Worm (Caenorhabditis elegans) whole organism, L1 larva: Measurements from ENCODE around the gene fbxb-88.
A peak's percentile ranks its signal among the peaks of the same experiment; 100 is the strongest.

Experiments used
- C04F5.9 ChIP-seq: sonication (generic microtip); optimal IDR thresholded peaks from 2 replicates; lab custom pipeline; 2016; ENCODE audit warnings: missing genetic modification characterization, missing compliant biosample characterization
- C16A3.4 ChIP-seq: fragments of 150-350 bp; optimal IDR thresholded peaks from 2 replicates; lab custom pipeline; 2014; ENCODE audit warnings: missing biosample characterization, missing genetic modification characterization
- F16B12.6 ChIP-seq: fragments of 150-350 bp; optimal IDR thresholded peaks from 2 replicates; lab custom pipeline; 2014; ENCODE audit warnings: missing biosample characterization, missing genetic modification characterization
- aha-1 ChIP-seq: fragments of 150-350 bp; optimal IDR thresholded peaks from 2 replicates; lab custom pipeline; 2014; ENCODE audit warnings: missing biosample characterization, missing genetic modification characterization
- alr-1 ChIP-seq: fragments of 200-800 bp; sonication (Bioruptor generic); optimal IDR thresholded peaks from 2 replicates; lab custom pipeline; 2018; ENCODE audit warnings: borderline replicate concordance, mild to moderate bottlenecking, missing genetic modification characterization, missing compliant biosample characterization
- ama-1 ChIP-seq: fragments of 150-350 bp; optimal IDR thresholded peaks from 2 replicates; lab custom pipeline; 2014
- blmp-1 ChIP-seq: fragments of 150-350 bp; optimal IDR thresholded peaks from 2 replicates; lab custom pipeline; 2014; ENCODE audit warnings: missing biosample characterization, missing genetic modification characterization
- ceh-82 ChIP-seq, 3 experiments: fragments of 150-350 bp in 1 of 3; sonication (generic microtip) in 2 of 3; optimal IDR thresholded peaks; 2 replicates each; lab custom pipeline; 2014 to 2017; ENCODE audit warnings: missing biosample characterization in 3 of 3, missing genetic modification characterization in 3 of 3
- ceh-90 ChIP-seq: sonication (generic microtip); optimal IDR thresholded peaks from 2 replicates; lab custom pipeline; 2016; ENCODE audit warnings: missing genetic modification characterization, missing compliant biosample characterization
- dpl-1 ChIP-seq, 3 experiments: fragments of 150-350 bp in 2 of 3; sonication (generic microtip) in 1 of 3; optimal IDR thresholded peaks; 2 replicates each; lab custom pipeline; 2014 to 2017; ENCODE audit warnings: missing biosample characterization in 3 of 3, missing genetic modification characterization in 3 of 3, missing genetic modification reagents in 3 of 3
- dsc-1 ChIP-seq: sonication (generic microtip); optimal IDR thresholded peaks from 2 replicates; lab custom pipeline; 2016; ENCODE audit warnings: mild to moderate bottlenecking, missing genetic modification characterization, missing compliant biosample characterization
- efl-1 ChIP-seq, 4 experiments: fragments of 150-350 bp; optimal IDR thresholded peaks in 3 of 4; peaks in 1 of 4; 1 replicate in 1 of 4; 2 replicates in 3 of 4; lab custom pipeline; 2014; ENCODE audit warnings: missing biosample characterization in 2 of 4, missing genetic modification characterization in 2 of 4, missing genetic modification reagents in 2 of 4
- elt-2 ChIP-seq: sonication (generic microtip); optimal IDR thresholded peaks from 2 replicates; lab custom pipeline; 2016; ENCODE audit warnings: missing genetic modification characterization, mild to moderate bottlenecking, inconsistent platforms, missing compliant biosample characterization, missing genetic modification reagents
- elt-3 ChIP-seq, 6 experiments: fragments of 150-350 bp in 1 of 6; sonication (generic microtip); optimal IDR thresholded peaks; 2 replicates each; lab custom pipeline; 2017 to 2018; ENCODE audit warnings: missing biosample characterization in 6 of 6, missing genetic modification characterization in 6 of 6, inconsistent platforms in 1 of 6
- ets-5 ChIP-seq: fragments of 200-800 bp; sonication (Bioruptor generic); IDR thresholded peaks from 2 replicates; pipeline ENCODE4 v1.3.6; 2022; ENCODE audit warnings: missing genetic modification characterization, missing compliant biosample characterization
- hlh-4 ChIP-seq: sonication (generic microtip); optimal IDR thresholded peaks from 2 replicates; lab custom pipeline; 2016; ENCODE audit warnings: mild to moderate bottlenecking, missing genetic modification characterization, missing compliant biosample characterization
- irx-1 ChIP-seq: sonication (generic microtip); optimal IDR thresholded peaks from 2 replicates; lab custom pipeline; 2016; ENCODE audit warnings: missing genetic modification characterization, missing compliant biosample characterization
- isw-1 ChIP-seq: fragments of 200-800 bp; sonication (Bioruptor generic); IDR thresholded peaks from 2 replicates; pipeline ENCODE4 v1.3.6; 2022; ENCODE audit warnings: missing genetic modification characterization, missing compliant biosample characterization
- lin-14 ChIP-seq: fragments of 200-800 bp; sonication (Bioruptor generic); optimal IDR thresholded peaks from 2 replicates; lab custom pipeline; 2018; ENCODE audit warnings: mild to moderate bottlenecking, missing genetic modification characterization, moderate library complexity, missing compliant biosample characterization
- lin-15B ChIP-seq: fragments of 150-350 bp; sonication (generic microtip); optimal IDR thresholded peaks from 3 replicates; lab custom pipeline; 2014; ENCODE audit warnings: missing biosample characterization, missing genetic modification characterization
- lin-35 ChIP-seq, 2 experiments: fragments of 150-350 bp; optimal IDR thresholded peaks; 2 replicates each; lab custom pipeline; 2014; ENCODE audit warnings: missing biosample characterization in 2 of 2, missing genetic modification characterization in 2 of 2, missing genetic modification reagents in 2 of 2
- lin-39 ChIP-seq: fragments of 150-350 bp; optimal IDR thresholded peaks from 2 replicates; lab custom pipeline; 2014; ENCODE audit warnings: missing biosample characterization, missing genetic modification reagents, missing genetic modification characterization
- lir-3 ChIP-seq: sonication (generic microtip); optimal IDR thresholded peaks from 2 replicates; lab custom pipeline; 2016; ENCODE audit warnings: mild to moderate bottlenecking, missing genetic modification characterization, moderate library complexity, missing compliant biosample characterization; ENCODE audit not compliant: poor library complexity
- lsy-2 ChIP-seq, 2 experiments: fragments of 150-350 bp; optimal IDR thresholded peaks; 2 replicates each; lab custom pipeline; 2014; ENCODE audit warnings: missing biosample characterization in 2 of 2, missing genetic modification characterization in 2 of 2
- mab-9 ChIP-seq: fragments of 200-800 bp; sonication (Bioruptor generic); IDR thresholded peaks from 2 replicates; pipeline ENCODE4 v1.3.6; 2022; ENCODE audit warnings: missing genetic modification reagents, missing genetic modification characterization, missing compliant biosample characterization
- mep-1 ChIP-seq: fragments of 150-350 bp; optimal IDR thresholded peaks from 2 replicates; lab custom pipeline; 2014; ENCODE audit warnings: missing biosample characterization, missing genetic modification characterization
- nhr-19 ChIP-seq: fragments of 200-800 bp; sonication (Bioruptor generic); conservative IDR thresholded peaks from 2 replicates; pipeline ENCODE4 v1.3.6; 2022; ENCODE audit warnings: missing genetic modification characterization, missing compliant biosample characterization
- nhr-20 ChIP-seq: sonication (generic microtip); optimal IDR thresholded peaks from 2 replicates; lab custom pipeline; 2016; ENCODE audit warnings: mild to moderate bottlenecking, missing genetic modification characterization, missing compliant biosample characterization
- nhr-47 ChIP-seq: sonication (generic microtip); optimal IDR thresholded peaks from 2 replicates; lab custom pipeline; 2016; ENCODE audit warnings: mild to moderate bottlenecking, missing genetic modification characterization, moderate library complexity, missing compliant biosample characterization
- nhr-85 ChIP-seq: sonication (generic microtip); peaks from one replicate; lab custom pipeline; 2016; ENCODE audit warnings: missing genetic modification characterization, inconsistent platforms, missing compliant biosample characterization
- nhr-90 ChIP-seq: sonication (generic microtip); optimal IDR thresholded peaks from 2 replicates; lab custom pipeline; 2016; ENCODE audit warnings: mild to moderate bottlenecking, missing genetic modification characterization, missing compliant biosample characterization; ENCODE audit not compliant: poor library complexity
- pag-3 ChIP-seq: sonication (generic microtip); optimal IDR thresholded peaks from 2 replicates; lab custom pipeline; 2017; ENCODE audit warnings: missing genetic modification characterization, mild to moderate bottlenecking, missing compliant biosample characterization, antibody characterized with exemption, borderline replicate concordance; ENCODE audit not compliant: insufficient read depth
- rnt-1 ChIP-seq: sonication (generic microtip); optimal IDR thresholded peaks from 2 replicates; lab custom pipeline; 2016; ENCODE audit warnings: mild to moderate bottlenecking, missing genetic modification characterization, moderate library complexity, missing compliant biosample characterization
- snpc-4 ChIP-seq: fragments of 150-350 bp; optimal IDR thresholded peaks from 2 replicates; lab custom pipeline; 2014; ENCODE audit warnings: missing biosample characterization, missing genetic modification characterization
- snu-23 ChIP-seq: sonication (generic microtip); optimal IDR thresholded peaks from 2 replicates; lab custom pipeline; 2016; ENCODE audit warnings: missing genetic modification characterization, missing compliant biosample characterization
- sox-4 ChIP-seq: sonication (generic microtip); optimal IDR thresholded peaks from 2 replicates; lab custom pipeline; 2016; ENCODE audit warnings: missing genetic modification characterization, missing compliant biosample characterization
- sup-37 ChIP-seq: fragments of 200-800 bp; sonication (Bioruptor generic); optimal IDR thresholded peaks from 2 replicates; lab custom pipeline; 2018; ENCODE audit warnings: mild to moderate bottlenecking, missing genetic modification characterization, missing compliant biosample characterization
- swsn-7 ChIP-seq: sonication (generic microtip); optimal IDR thresholded peaks from 2 replicates; lab custom pipeline; 2016; ENCODE audit warnings: missing genetic modification characterization, missing compliant biosample characterization
- tbx-2 ChIP-seq: sonication (generic microtip); optimal IDR thresholded peaks from 2 replicates; lab custom pipeline; 2016; ENCODE audit warnings: missing genetic modification characterization, missing compliant biosample characterization
- unc-130 ChIP-seq: fragments of 150-350 bp; optimal IDR thresholded peaks from 2 replicates; lab custom pipeline; 2017; ENCODE audit warnings: missing biosample characterization, missing genetic modification characterization, inconsistent platforms
- unc-86 ChIP-seq: sonication (generic microtip); optimal IDR thresholded peaks from 2 replicates; lab custom pipeline; 2016; ENCODE audit warnings: missing genetic modification characterization, missing compliant biosample characterization
- xbp-1 ChIP-seq: sonication (generic microtip); optimal IDR thresholded peaks from 2 replicates; lab custom pipeline; 2016; ENCODE audit warnings: missing genetic modification characterization, missing compliant biosample characterization
- ztf-11 ChIP-seq, 2 experiments: sonication (generic microtip); optimal IDR thresholded peaks; 2 replicates each; lab custom pipeline; 2016 to 2017; ENCODE audit warnings: missing genetic modification characterization in 2 of 2, missing biosample characterization in 1 of 2, missing compliant biosample characterization in 1 of 2

Gene fbxb-88

DNA sequence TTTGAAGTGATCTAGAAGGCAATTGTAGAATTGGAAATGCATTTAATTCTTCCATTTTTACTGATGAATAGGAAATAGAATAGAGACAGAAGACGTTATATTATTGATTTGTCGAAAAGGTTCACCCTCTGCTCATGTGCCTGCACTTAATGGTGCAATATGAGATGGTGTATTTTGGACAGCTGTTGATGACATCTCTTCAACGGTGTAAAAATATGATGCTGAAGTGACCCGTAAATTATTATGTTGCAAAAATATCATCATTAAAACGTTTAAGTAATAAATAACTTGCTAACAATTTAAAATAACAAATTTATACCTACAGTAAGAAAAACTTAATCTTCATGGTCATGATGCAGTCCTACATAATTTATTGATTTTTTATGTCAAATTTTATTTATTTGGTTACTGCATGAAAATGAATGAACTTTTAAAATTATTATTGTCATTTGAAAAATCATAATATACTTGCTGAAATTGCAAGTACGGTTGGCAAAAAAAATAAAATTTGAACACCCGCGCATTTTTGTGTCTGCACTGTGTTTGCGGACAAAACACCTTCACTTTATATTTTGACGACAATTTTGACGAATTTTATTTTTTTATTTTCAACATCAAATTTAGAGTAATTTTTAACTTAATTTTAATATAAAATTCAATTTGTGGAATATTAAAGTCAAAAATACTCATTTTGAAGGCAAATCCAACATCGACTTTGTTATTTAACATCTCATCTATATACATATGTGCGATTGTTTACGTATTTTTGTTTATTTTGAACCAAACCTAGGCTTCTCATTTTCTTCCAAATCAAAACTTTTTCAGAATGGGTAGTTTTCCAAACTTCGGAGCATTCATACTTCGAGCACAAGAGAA lies at the start of gene fbxb-88, which contains the start of gene tbck-1:
Gene fbxb-88 (minus strand): TSS at position 151 of the 876 bp plus-strand sequence.
Gene tbck-1 (plus strand): TSS at position 826 of the 876 bp plus-strand sequence.
- peak; percentile 95 to 98 (median 97) for TF ChIP-seq dpl-1 (GFP tag; optimal IDR thresholded peaks at IDR 0.05; lab: Kevin White, UChicago)
- TF ChIP-seq unc-130 (tag; lab: Kevin White, UChicago), result peak; percentile 30
- peak; percentile 64 for TF ChIP-seq xbp-1 (tag; lab: Kevin White, UChicago)
- peak; percentile 51 for TF ChIP-seq blmp-1
- peak; percentile 70 to 82 for TF ChIP-seq lsy-2 (tag; optimal IDR thresholded peaks at IDR 0.05; lab: Kevin White, UChicago)
- no peak for TF ChIP-seq snu-23 (GFP tag; lab: Kevin White, UChicago)
- no peak for TF ChIP-seq alr-1 (tag; lab: Kevin White, UChicago)
- TF ChIP-seq tbx-2 (tag; lab: Kevin White, UChicago), result peak; percentile 62
- TF ChIP-seq ztf-11 (tag; optimal IDR thresholded peaks at IDR 0.05; lab: Kevin White, UChicago), result peak in 1 of 2 experiments; percentile 14
- TF ChIP-seq C16A3.4 (tag; lab: Kevin White, UChicago), result peak; percentile 57
- peak; percentile 13 for TF ChIP-seq pag-3 (tag; lab: Kevin White, UChicago)
- TF ChIP-seq unc-86, result peak; percentile 21
- TF ChIP-seq mep-1, result peak; percentile 67
- TF ChIP-seq lir-3 (tag; lab: Kevin White, UChicago), result peak; percentile 27
- TF ChIP-seq nhr-47 (tag; lab: Kevin White, UChicago), result peak; percentile 68
- TF ChIP-seq ceh-82 (tag; optimal IDR thresholded peaks at IDR 0.05; lab: Kevin White, UChicago), result peak in 2 of 3 experiments; percentile 53 to 62
- no peak for TF ChIP-seq lin-14 (GFP tag; lab: Kevin White, UChicago)
- TF ChIP-seq elt-2 (tag; lab: Kevin White, UChicago), result peak; percentile 51
- TF ChIP-seq mab-9, result no peak
- TF ChIP-seq snpc-4, result peak; percentile 44
- peak; percentile 59 for TF ChIP-seq swsn-7 (tag; lab: Kevin White, UChicago)
- TF ChIP-seq lin-15B (tag; lab: Kevin White, UChicago), result peak; percentile 21
- TF ChIP-seq nhr-85 (tag; lab: Kevin White, UChicago), result peak; percentile 80
- TF ChIP-seq nhr-20, result peak; percentile 58
- TF ChIP-seq sox-4 (tag; lab: Kevin White, UChicago), result no peak
- TF ChIP-seq lin-35 (GFP tag; optimal IDR thresholded peaks at IDR 0.05; lab: Kevin White, UChicago), result peak; percentile 98
- TF ChIP-seq irx-1, result peak; percentile 37
- TF ChIP-seq isw-1 (GFP tag; lab: Robert Waterston, UW), result peak; percentile 8; the same call in 1 of the 2 replicates
- no peak for TF ChIP-seq sup-37 (GFP tag; lab: Kevin White, UChicago)
- TF ChIP-seq C04F5.9 (tag; lab: Kevin White, UChicago), result no peak
- TF ChIP-seq F16B12.6 (tag; lab: Kevin White, UChicago), result peak; percentile 94
- TF ChIP-seq efl-1 (optimal IDR thresholded peaks at IDR 0.05; lab: Kevin White, UChicago), result peak; percentile 96 to 97
- TF ChIP-seq efl-1 (GFP tag; optimal IDR thresholded peaks at IDR 0.05 in 1 of 2; lab: Kevin White, UChicago), result peak; percentile 97 to 99
- TF ChIP-seq ceh-90 (tag; lab: Kevin White, UChicago), result no peak
- no peak for TF ChIP-seq ama-1 (lab: Kevin White, UChicago)
- no peak for TF ChIP-seq ets-5
- TF ChIP-seq nhr-19 (GFP tag; lab: Robert Waterston, UW), result peak; percentile 52
- peak; percentile 46 for TF ChIP-seq nhr-90
- peak; percentile 37 for TF ChIP-seq dsc-1 (tag; lab: Kevin White, UChicago)
- no peak for TF ChIP-seq hlh-4 (tag; lab: Kevin White, UChicago)
- TF ChIP-seq lin-39 (tag; lab: Kevin White, UChicago), result peak; percentile 44
- TF ChIP-seq rnt-1, result peak; percentile 55
- peak in 1 of 6 experiments; percentile 34 for TF ChIP-seq elt-3 (tag; optimal IDR thresholded peaks at IDR 0.05; lab: Kevin White, UChicago)
- TF ChIP-seq aha-1 (tag; lab: Kevin White, UChicago), result no peak
